Fruit fly (Drosophila melanogaster): ENCODE results near the gene Ype.

dm6 chrX:13392041-13392353 is 4.8 kb upstream of the Ype start:
- TF ChIP-seq Ets98B (GFP tag; IDR thresholded peaks at IDR 0.05) (no peak), CG17806 (tag; optimal IDR thresholded peaks at IDR 0.05) (no peak), CG12605 (GFP tag; IDR thresholded peaks at IDR 0.05) (no peak), CG34367 (tag; optimal IDR thresholded peaks at IDR 0.05) (no peak), CG14655 (GFP tag; optimal IDR thresholded peaks at IDR 0.05) (no peak), gl (tag; optimal IDR thresholded peaks at IDR 0.05) (no peak), fd96Ca (GFP tag; IDR thresholded peaks at IDR 0.05) (no peak), CG13204 (GFP tag; optimal IDR thresholded peaks at IDR 0.05) (no peak), CG15710 (tag; optimal IDR thresholded peaks at IDR 0.05) (no peak), CG32121 (GFP tag; IDR thresholded peaks at IDR 0.05) (no peak), EcR (GFP tag; optimal IDR thresholded peaks at IDR 0.05) (no peak)

Data from whole organism, pupa.